Worm (Caenorhabditis elegans) whole organism, young adult: Measurements from ENCODE around the gene dhs-13.

ENCODE experiments used
- ceh-100 ChIP-seq: fragments of 200-800 bp; sonication (Bioruptor generic); IDR thresholded peaks from 2 replicates; pipeline ENCODE4 v1.3.6; 2022; ENCODE audit warnings: missing genetic modification reagents, missing genetic modification characterization, missing compliant biosample characterization
- him-1 ChIP-seq: sonication (generic microtip); optimal IDR thresholded peaks from 2 replicates; lab custom pipeline; 2016; ENCODE audit warnings: missing genotype, missing genetic modification reagents, missing genetic modification characterization, missing compliant biosample characterization
- hlh-12 ChIP-seq: sonication (generic microtip); optimal IDR thresholded peaks from 2 replicates; lab custom pipeline; 2016; ENCODE audit warnings: missing genetic modification characterization, missing compliant biosample characterization
- mel-28 ChIP-seq: sonication (generic microtip); optimal IDR thresholded peaks from 2 replicates; lab custom pipeline; 2016; ENCODE audit warnings: borderline replicate concordance, mild to moderate bottlenecking, missing genetic modification characterization, missing compliant biosample characterization
- pha-4 ChIP-seq: fragments of 150-350 bp; sonication (generic microtip); optimal IDR thresholded peaks from 2 replicates; lab custom pipeline; 2014; ENCODE audit warnings: missing biosample characterization, missing genetic modification reagents, missing genetic modification characterization
- ztf-22 ChIP-seq: fragments of 200-800 bp; sonication (Bioruptor generic); optimal IDR thresholded peaks from 2 replicates; lab custom pipeline; 2018; ENCODE audit warnings: mild to moderate bottlenecking, missing genetic modification characterization, moderate library complexity, missing compliant biosample characterization

ce11 chrV:1804034-1804542, 32.6 kb upstream of the dhs-13 start:
- TF ChIP-seq hlh-12 (tag; lab: Kevin White, UChicago) = no peak
- no peak for TF ChIP-seq mel-28
- no peak for TF ChIP-seq him-1 (tag; lab: Kevin White, UChicago)
- TF ChIP-seq pha-4 (tag; lab: Kevin White, UChicago) = no peak
- no peak for TF ChIP-seq ztf-22 (GFP tag; lab: Kevin White, UChicago)
- TF ChIP-seq ceh-100 (GFP tag; lab: Robert Waterston, UW) = no peak
